In genomic region chr3L:14665802-14666351, dm6 we compare ENCODE assay signal across 3 fruit fly cellular contexts.
TF ChIP-seq lines count a peak whose summit lies in the region.

No protein-coding gene starts in this region.

TF ChIP-seq in whole organism, embryonic, 481 proteins besides CTCF, POLR2A, EP300 and RAD21 (continued from another document and continues in another):
- no peak for TF ChIP-seq CG7963 (GFP tag; IDR thresholded peaks at IDR 0.05; lab: Robert Waterston, UW; ENCODE audit: partially characterized antibody)
- TF ChIP-seq Lpt (GFP tag; optimal IDR thresholded peaks at IDR 0.05; lab: Kevin White, UChicago), result no peak
- TF ChIP-seq CG7786 (GFP tag; optimal IDR thresholded peaks at IDR 0.05; lab: Kevin White, UChicago), result peak; percentile 83
- TF ChIP-seq CG17361 (GFP tag; IDR thresholded peaks at IDR 0.05; lab: Robert Waterston, UW), result peak; percentile 91
- 0 out of 2 replicates have a peak, but pooled peaks have one; percentile 11 for TF ChIP-seq bbx (GFP tag; IDR thresholded peaks at IDR 0.05; lab: Robert Waterston, UW; ENCODE audit: partially characterized antibody)
- TF ChIP-seq emc (GFP tag; optimal IDR thresholded peaks at IDR 0.05; lab: Kevin White, UChicago), result peak; percentile 75
- peak; percentile 84 for TF ChIP-seq Awh (GFP tag; IDR thresholded peaks at IDR 0.05; lab: Robert Waterston, UW)
- TF ChIP-seq CG10147 (GFP tag; optimal IDR thresholded peaks at IDR 0.05; lab: Kevin White, UChicago), result peak; percentile 88
- TF ChIP-seq Dbx (GFP tag; IDR thresholded peaks at IDR 0.05; lab: Robert Waterston, UW), result peak; percentile 77
- peak; percentile 56 for TF ChIP-seq mirr (GFP tag; optimal IDR thresholded peaks at IDR 0.05; lab: Kevin White, UChicago)
- TF ChIP-seq wdn (GFP tag; IDR thresholded peaks at IDR 0.05; lab: Robert Waterston, UW), result peak; percentile 65
- TF ChIP-seq CG31224 (GFP tag; IDR thresholded peaks at IDR 0.05; lab: Robert Waterston, UW), result peak; percentile 68
- TF ChIP-seq gsb-n (tag; optimal IDR thresholded peaks at IDR 0.05; lab: Kevin White, UChicago), result peak; percentile 84
- peak; percentile 90 for TF ChIP-seq caup (GFP tag; optimal IDR thresholded peaks at IDR 0.05; lab: Kevin White, UChicago; ENCODE audit: severe bottlenecking)
- TF ChIP-seq B-H2 (GFP tag; optimal IDR thresholded peaks at IDR 0.05; lab: Kevin White, UChicago), result peak; percentile 62
- TF ChIP-seq dmrt11E (tag; optimal IDR thresholded peaks at IDR 0.05; lab: Kevin White, UChicago), result peak; percentile 92
- TF ChIP-seq CG9817 (tag; optimal IDR thresholded peaks at IDR 0.05; lab: Kevin White, UChicago), result peak; percentile 81
- TF ChIP-seq unc-4 (GFP tag; IDR thresholded peaks at IDR 0.05; lab: Robert Waterston, UW; ENCODE audit: partially characterized antibody), result no peak
- peak; percentile 90 for TF ChIP-seq abd-A (tag; optimal IDR thresholded peaks at IDR 0.05; lab: Kevin White, UChicago)
- peak; percentile 88 for TF ChIP-seq CG33213 (GFP tag; optimal IDR thresholded peaks at IDR 0.05; lab: Kevin White, UChicago)
- peak; percentile 87 for TF ChIP-seq CG1602 (GFP tag; optimal IDR thresholded peaks at IDR 0.05; lab: Kevin White, UChicago)
- TF ChIP-seq CG12299 (tag; optimal IDR thresholded peaks at IDR 0.05; lab: Kevin White, UChicago), result peak; percentile 85
- TF ChIP-seq fd64A (GFP tag; optimal IDR thresholded peaks at IDR 0.05; lab: Kevin White, UChicago), result peak; percentile 71
- peak; percentile 79 for TF ChIP-seq tx (GFP tag; optimal IDR thresholded peaks at IDR 0.05; lab: Kevin White, UChicago)
- TF ChIP-seq CG11093 (GFP tag; IDR thresholded peaks at IDR 0.05; lab: Robert Waterston, UW), result peak; percentile 78; the same call in 2 of the 3 replicates
- TF ChIP-seq Lhr (GFP tag; optimal IDR thresholded peaks at IDR 0.05; lab: Kevin White, UChicago), result peak; percentile 78
- TF ChIP-seq dysf (GFP tag; IDR thresholded peaks at IDR 0.05; lab: Robert Waterston, UW), result peak; percentile 89
- TF ChIP-seq CG15073 (GFP tag; optimal IDR thresholded peaks at IDR 0.05; lab: Kevin White, UChicago), result peak; percentile 45
- TF ChIP-seq CG6272 (GFP tag; IDR thresholded peaks at IDR 0.05; lab: Robert Waterston, UW), result peak; percentile 57; the same call in 1 of the 2 replicates
- no peak for TF ChIP-seq nerfin-2 (GFP tag; IDR thresholded peaks at IDR 0.05; lab: Robert Waterston, UW; ENCODE audit: partially characterized antibody)
- peak; percentile 91 for TF ChIP-seq CG2120 (GFP tag; optimal IDR thresholded peaks at IDR 0.05; lab: Kevin White, UChicago)
- TF ChIP-seq Sox102F (GFP tag; optimal IDR thresholded peaks at IDR 0.05; lab: Kevin White, UChicago), result peak; percentile 91
- peak; percentile 75 for TF ChIP-seq sqz (GFP tag; optimal IDR thresholded peaks at IDR 0.05; lab: Kevin White, UChicago)
- TF ChIP-seq lbe (GFP tag; optimal IDR thresholded peaks at IDR 0.05; lab: Kevin White, UChicago), result peak; percentile 27
- no peak for TF ChIP-seq Dfd (GFP tag; optimal IDR thresholded peaks at IDR 0.05; lab: Kevin White, UChicago)
- TF ChIP-seq HLH4C (GFP tag; IDR thresholded peaks at IDR 0.05; lab: Robert Waterston, UW; ENCODE audit: partially characterized antibody), result no peak
- peak; percentile 80 for TF ChIP-seq CG4404 (GFP tag; IDR thresholded peaks at IDR 0.05; lab: Robert Waterston, UW)
- TF ChIP-seq MTF-1 (GFP tag; optimal IDR thresholded peaks at IDR 0.05; lab: Kevin White, UChicago; ENCODE audit: borderline replicate concordance), result peak; percentile 84
- peak; percentile 83 for TF ChIP-seq CG16815 (GFP tag; optimal IDR thresholded peaks at IDR 0.05; lab: Kevin White, UChicago)
- TF ChIP-seq CG15269 (tag; optimal IDR thresholded peaks at IDR 0.05; lab: Kevin White, UChicago), result peak; percentile 91
- TF ChIP-seq CG10654 (GFP tag; optimal IDR thresholded peaks at IDR 0.05; lab: Kevin White, UChicago), result peak; percentile 83
- TF ChIP-seq en (GFP tag; optimal IDR thresholded peaks at IDR 0.05; lab: Kevin White, UChicago), result peak; percentile 77

TF ChIP-seq in whole organism, prepupa, 60 proteins besides CTCF, POLR2A, EP300 and RAD21 (continued from another document):
- TF ChIP-seq fd59A (GFP tag; optimal IDR thresholded peaks at IDR 0.05; lab: Kevin White, UChicago) (peak; percentile 86), Blimp-1 (GFP tag; optimal IDR thresholded peaks at IDR 0.05; lab: Kevin White, UChicago) (peak; percentile 3), esn (GFP tag; optimal IDR thresholded peaks at IDR 0.05; lab: Kevin White, UChicago) (peak; percentile 81), CG6808 (GFP tag; optimal IDR thresholded peaks at IDR 0.05; lab: Kevin White, UChicago) (peak; percentile 88), CG11902 (GFP tag; optimal IDR thresholded peaks at IDR 0.05; lab: Kevin White, UChicago) (peak; percentile 56), topi (GFP tag; optimal IDR thresholded peaks at IDR 0.05; lab: Kevin White, UChicago) (peak; percentile 80), Hr4 (GFP tag; optimal IDR thresholded peaks at IDR 0.05; lab: Kevin White, UChicago) (peak; percentile 89), CG7368 (GFP tag; optimal IDR thresholded peaks at IDR 0.05; lab: Kevin White, UChicago) (peak; percentile 78), CG4318 (GFP tag; optimal IDR thresholded peaks at IDR 0.05; lab: Kevin White, UChicago) (peak; percentile 84), OdsH (GFP tag; optimal IDR thresholded peaks at IDR 0.05; lab: Kevin White, UChicago) (peak; percentile 84), svp (GFP tag; lab: Kevin White, UChicago) (peak; percentile 84), net (GFP tag; optimal IDR thresholded peaks at IDR 0.05; lab: Kevin White, UChicago) (peak; percentile 86), CG8632 (GFP tag; optimal IDR thresholded peaks at IDR 0.05; lab: Kevin White, UChicago) (peak; percentile 67), CG15336 (GFP tag; IDR thresholded peaks at IDR 0.05; lab: Robert Waterston, UW) (peak; percentile 85), CG16779 (tag; optimal IDR thresholded peaks at IDR 0.05; lab: Kevin White, UChicago) (peak; percentile 66), CG11294 (GFP tag; IDR thresholded peaks at IDR 0.05; lab: Robert Waterston, UW) (peak; percentile 66), CG3919 (GFP tag; optimal IDR thresholded peaks at IDR 0.05; lab: Kevin White, UChicago) (peak; percentile 93), Hr38 (GFP tag; optimal IDR thresholded peaks at IDR 0.05; lab: Kevin White, UChicago) (no peak), pdm3 (GFP tag; optimal IDR thresholded peaks at IDR 0.05; lab: Kevin White, UChicago) (peak; percentile 89), CG10669 (GFP tag; optimal IDR thresholded peaks at IDR 0.05; lab: Kevin White, UChicago) (peak; percentile 87), Eip93F (GFP tag; optimal IDR thresholded peaks at IDR 0.05; lab: Kevin White, UChicago) (peak; percentile 30), Smox (GFP tag; optimal IDR thresholded peaks at IDR 0.05; lab: Kevin White, UChicago) (peak; percentile 71), Gug (GFP tag; IDR thresholded peaks at IDR 0.05; lab: Robert Waterston, UW) (peak; percentile 84), salr (GFP tag; optimal IDR thresholded peaks at IDR 0.05; lab: Kevin White, UChicago) (peak; percentile 84 to 85), CG10631 (GFP tag; optimal IDR thresholded peaks at IDR 0.05; lab: Kevin White, UChicago) (peak; percentile 89), Sox15 (GFP tag; optimal IDR thresholded peaks at IDR 0.05; lab: Kevin White, UChicago) (peak; percentile 62), lz (GFP tag; optimal IDR thresholded peaks at IDR 0.05; lab: Kevin White, UChicago) (peak; percentile 74), cyc (GFP tag; optimal IDR thresholded peaks at IDR 0.05; lab: Kevin White, UChicago) (peak; percentile 83), CG3032 (tag; optimal IDR thresholded peaks at IDR 0.05; lab: Kevin White, UChicago) (peak; percentile 89), ss (GFP tag; optimal IDR thresholded peaks at IDR 0.05; lab: Kevin White, UChicago) (peak; percentile 91), CG6792 (GFP tag; optimal IDR thresholded peaks at IDR 0.05; lab: Kevin White, UChicago) (peak; percentile 79), CG31627 (GFP tag; optimal IDR thresholded peaks at IDR 0.05; lab: Kevin White, UChicago) (peak; percentile 76), Met (GFP tag; optimal IDR thresholded peaks at IDR 0.05; lab: Kevin White, UChicago) (peak; percentile 81), CG34406 (GFP tag; optimal IDR thresholded peaks at IDR 0.05; lab: Kevin White, UChicago) (peak; percentile 71), vri (GFP tag; optimal IDR thresholded peaks at IDR 0.05; lab: Kevin White, UChicago) (peak; percentile 60), achi (GFP tag; optimal IDR thresholded peaks at IDR 0.05; lab: Kevin White, UChicago) (peak; percentile 88), dsx (GFP tag; optimal IDR thresholded peaks at IDR 0.05; lab: Kevin White, UChicago; ENCODE audit: poor library complexity, severe bottlenecking) (peak; percentile 89), spab (GFP tag; optimal IDR thresholded peaks at IDR 0.05; lab: Kevin White, UChicago) (peak; percentile 73), CG6854 (GFP tag; optimal IDR thresholded peaks at IDR 0.05; lab: Kevin White, UChicago) (peak; percentile 37)

TF ChIP-seq in whole organism, wandering third instar larva, 38 proteins besides CTCF, POLR2A, EP300 and RAD21 (continued from another document):
- peak in 1 of 2 experiments; percentile 72 for TF ChIP-seq foxo (GFP tag; optimal IDR thresholded peaks at IDR 0.05; lab: Kevin White, UChicago)
- TF ChIP-seq Hnf4 (GFP tag; optimal IDR thresholded peaks at IDR 0.05; lab: Kevin White, UChicago), result peak; percentile 60
- TF ChIP-seq Hr83 (GFP tag; optimal IDR thresholded peaks at IDR 0.05; lab: Kevin White, UChicago; ENCODE audit: poor library complexity, severe bottlenecking), result no peak
- TF ChIP-seq lola (GFP tag; optimal IDR thresholded peaks at IDR 0.05; lab: Kevin White, UChicago), result no peak
- no peak for TF ChIP-seq Dfd (GFP tag; optimal IDR thresholded peaks at IDR 0.05; lab: Kevin White, UChicago)
- no peak for TF ChIP-seq pan (optimal IDR thresholded peaks at IDR 0.05; lab: Kevin White, UChicago)
- peak; percentile 9 for TF ChIP-seq CG32264 (GFP tag; optimal IDR thresholded peaks at IDR 0.05; lab: Kevin White, UChicago)
- TF ChIP-seq ey (GFP tag; optimal IDR thresholded peaks at IDR 0.05; lab: Kevin White, UChicago), result peak; percentile 73
- no peak for TF ChIP-seq Vsx2 (GFP tag; optimal IDR thresholded peaks at IDR 0.05; lab: Kevin White, UChicago; ENCODE audit: partially characterized antibody)
- peak; percentile 61 for TF ChIP-seq psq (GFP tag; optimal IDR thresholded peaks at IDR 0.05; lab: Kevin White, UChicago)
- TF ChIP-seq dmrt93B (GFP tag; optimal IDR thresholded peaks at IDR 0.05; lab: Kevin White, UChicago), result peak; percentile 31
